Worm (Caenorhabditis elegans) whole organism, L1 larva: ENCODE measurements around the gene F47E1.1.

ENCODE experiments used
- C34B4.2 ChIP-seq: sonication (generic microtip); optimal IDR thresholded peaks from 2 replicates; lab custom pipeline; 2017; ENCODE audit warnings: mild to moderate bottlenecking, missing genetic modification characterization, missing compliant biosample characterization
- egl-27 ChIP-seq, 2 experiments: fragments of 150-350 bp in 1 of 2; sonication (generic microtip); optimal IDR thresholded peaks; 3 replicates each; lab custom pipeline; 2017 to 2018; ENCODE audit warnings: missing biosample characterization in 2 of 2, missing genetic modification characterization in 2 of 2, missing genetic modification reagents in 2 of 2
- lin-15B ChIP-seq: fragments of 150-350 bp; sonication (generic microtip); optimal IDR thresholded peaks from 3 replicates; lab custom pipeline; 2014; ENCODE audit warnings: missing biosample characterization, missing genetic modification characterization
- nhr-90 ChIP-seq: sonication (generic microtip); optimal IDR thresholded peaks from 2 replicates; lab custom pipeline; 2016; ENCODE audit warnings: mild to moderate bottlenecking, missing genetic modification characterization, missing compliant biosample characterization; ENCODE audit not compliant: poor library complexity
- sptf-1 ChIP-seq: fragments of 150-350 bp; optimal IDR thresholded peaks from 2 replicates; lab custom pipeline; 2014; ENCODE audit warnings: missing biosample characterization, missing genetic modification characterization

DNA sequence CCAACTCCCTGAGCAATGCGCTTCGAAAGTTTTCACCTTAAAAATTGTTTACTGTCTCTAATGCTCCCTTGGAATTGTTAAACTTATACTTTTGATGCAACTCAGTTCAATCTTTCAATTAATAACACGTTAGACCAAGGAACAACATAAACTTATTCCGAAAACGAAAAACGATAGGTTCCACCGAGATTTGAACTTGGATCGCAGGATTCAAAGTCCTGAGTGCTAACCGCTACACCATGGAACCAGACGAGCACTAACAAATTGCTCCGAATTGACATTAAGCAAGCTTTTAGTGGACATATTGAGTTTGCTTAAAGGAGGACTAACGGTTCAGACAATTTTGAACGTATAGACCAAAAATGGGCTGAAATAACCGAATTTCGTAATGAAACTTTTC, 2.5 kb upstream of the F47E1.1 start:
- TF ChIP-seq egl-27 (tag; optimal IDR thresholded peaks at IDR 0.05; lab: Kevin White, UChicago), result no peak
- TF ChIP-seq sptf-1 (tag; lab: Kevin White, UChicago), result no peak
- no peak for TF ChIP-seq nhr-90
- no peak for TF ChIP-seq lin-15B (tag; lab: Kevin White, UChicago)
- no peak for TF ChIP-seq C34B4.2
